Worm (Caenorhabditis elegans) whole organism, L1 larva: ENCODE measurements around the gene spt-5.

Experiments used
- F16B12.6 ChIP-seq: fragments of 150-350 bp; optimal IDR thresholded peaks from 2 replicates; lab custom pipeline; 2014; ENCODE audit warnings: missing biosample characterization, missing genetic modification characterization
- ama-1 ChIP-seq: fragments of 150-350 bp; optimal IDR thresholded peaks from 2 replicates; lab custom pipeline; 2014
- ceh-82 ChIP-seq, 3 experiments: fragments of 150-350 bp in 1 of 3; sonication (generic microtip) in 2 of 3; optimal IDR thresholded peaks; 2 replicates each; lab custom pipeline; 2014 to 2017; ENCODE audit warnings: missing biosample characterization in 3 of 3, missing genetic modification characterization in 3 of 3
- ceh-90 ChIP-seq: sonication (generic microtip); optimal IDR thresholded peaks from 2 replicates; lab custom pipeline; 2016; ENCODE audit warnings: missing genetic modification characterization, missing compliant biosample characterization
- dpl-1 ChIP-seq, 3 experiments: fragments of 150-350 bp in 2 of 3; sonication (generic microtip) in 1 of 3; optimal IDR thresholded peaks; 2 replicates each; lab custom pipeline; 2014 to 2017; ENCODE audit warnings: missing biosample characterization in 3 of 3, missing genetic modification characterization in 3 of 3, missing genetic modification reagents in 3 of 3
- efl-1 ChIP-seq, 4 experiments: fragments of 150-350 bp; optimal IDR thresholded peaks in 3 of 4; peaks in 1 of 4; 1 replicate in 1 of 4; 2 replicates in 3 of 4; lab custom pipeline; 2014; ENCODE audit warnings: missing biosample characterization in 2 of 4, missing genetic modification characterization in 2 of 4, missing genetic modification reagents in 2 of 4
- elt-2 ChIP-seq: sonication (generic microtip); optimal IDR thresholded peaks from 2 replicates; lab custom pipeline; 2016; ENCODE audit warnings: missing genetic modification characterization, mild to moderate bottlenecking, inconsistent platforms, missing compliant biosample characterization, missing genetic modification reagents
- fos-1 ChIP-seq: fragments of 150-350 bp; optimal IDR thresholded peaks from 2 replicates; lab custom pipeline; 2014; ENCODE audit warnings: missing biosample characterization, missing genetic modification characterization
- grh-1 ChIP-seq: fragments of 200-800 bp; sonication (Bioruptor generic); IDR thresholded peaks from 2 replicates; pipeline ENCODE4 v1.3.6; 2022; ENCODE audit warnings: missing genetic modification reagents, missing genetic modification characterization, missing compliant biosample characterization
- hlh-17 ChIP-seq: fragments of 200-800 bp; sonication (Bioruptor generic); optimal IDR thresholded peaks from 2 replicates; lab custom pipeline; 2018; ENCODE audit warnings: missing genetic modification characterization, mild to moderate bottlenecking, missing compliant biosample characterization, moderate library complexity, borderline replicate concordance
- hpl-2 ChIP-seq: fragments of 150-350 bp; optimal IDR thresholded peaks from 2 replicates; lab custom pipeline; 2014; ENCODE audit warnings: missing biosample characterization, missing genetic modification reagents, missing genetic modification characterization
- irx-1 ChIP-seq: sonication (generic microtip); optimal IDR thresholded peaks from 2 replicates; lab custom pipeline; 2016; ENCODE audit warnings: missing genetic modification characterization, missing compliant biosample characterization
- jun-1 ChIP-seq: fragments of 150-350 bp; optimal IDR thresholded peaks from 2 replicates; lab custom pipeline; 2014; ENCODE audit warnings: missing biosample characterization, missing genetic modification reagents, missing genetic modification characterization
- lin-14 ChIP-seq: fragments of 200-800 bp; sonication (Bioruptor generic); optimal IDR thresholded peaks from 2 replicates; lab custom pipeline; 2018; ENCODE audit warnings: mild to moderate bottlenecking, missing genetic modification characterization, moderate library complexity, missing compliant biosample characterization
- lin-35 ChIP-seq, 2 experiments: fragments of 150-350 bp; optimal IDR thresholded peaks; 2 replicates each; lab custom pipeline; 2014; ENCODE audit warnings: missing biosample characterization in 2 of 2, missing genetic modification characterization in 2 of 2, missing genetic modification reagents in 2 of 2
- lir-3 ChIP-seq: sonication (generic microtip); optimal IDR thresholded peaks from 2 replicates; lab custom pipeline; 2016; ENCODE audit warnings: mild to moderate bottlenecking, missing genetic modification characterization, moderate library complexity, missing compliant biosample characterization; ENCODE audit not compliant: poor library complexity
- lsy-2 ChIP-seq, 2 experiments: fragments of 150-350 bp; optimal IDR thresholded peaks; 2 replicates each; lab custom pipeline; 2014; ENCODE audit warnings: missing biosample characterization in 2 of 2, missing genetic modification characterization in 2 of 2
- mdl-1 ChIP-seq, 2 experiments: fragments of 150-350 bp; optimal IDR thresholded peaks; 2 replicates each; lab custom pipeline; 2014 to 2017; ENCODE audit warnings: missing biosample characterization in 2 of 2, missing genetic modification characterization in 2 of 2, inconsistent platforms in 1 of 2
- mep-1 ChIP-seq: fragments of 150-350 bp; optimal IDR thresholded peaks from 2 replicates; lab custom pipeline; 2014; ENCODE audit warnings: missing biosample characterization, missing genetic modification characterization
- nhr-19 ChIP-seq: fragments of 200-800 bp; sonication (Bioruptor generic); conservative IDR thresholded peaks from 2 replicates; pipeline ENCODE4 v1.3.6; 2022; ENCODE audit warnings: missing genetic modification characterization, missing compliant biosample characterization
- nhr-20 ChIP-seq: sonication (generic microtip); optimal IDR thresholded peaks from 2 replicates; lab custom pipeline; 2016; ENCODE audit warnings: mild to moderate bottlenecking, missing genetic modification characterization, missing compliant biosample characterization
- nhr-47 ChIP-seq: sonication (generic microtip); optimal IDR thresholded peaks from 2 replicates; lab custom pipeline; 2016; ENCODE audit warnings: mild to moderate bottlenecking, missing genetic modification characterization, moderate library complexity, missing compliant biosample characterization
- nhr-71 ChIP-seq: sonication (generic microtip); optimal IDR thresholded peaks from 2 replicates; lab custom pipeline; 2016; ENCODE audit warnings: mild to moderate bottlenecking, missing genetic modification characterization, moderate library complexity, missing compliant biosample characterization
- nhr-76 ChIP-seq: sonication (generic microtip); optimal IDR thresholded peaks from 2 replicates; lab custom pipeline; 2017; ENCODE audit warnings: missing biosample characterization, missing genetic modification characterization
- nhr-77 ChIP-seq: fragments of 150-350 bp; optimal IDR thresholded peaks from 2 replicates; lab custom pipeline; 2014; ENCODE audit warnings: missing biosample characterization, missing genetic modification characterization
- nhr-85 ChIP-seq: sonication (generic microtip); peaks from one replicate; lab custom pipeline; 2016; ENCODE audit warnings: missing genetic modification characterization, inconsistent platforms, missing compliant biosample characterization
- pqm-1 ChIP-seq: sonication (generic microtip); optimal IDR thresholded peaks from 3 replicates; lab custom pipeline; 2017; ENCODE audit warnings: missing biosample characterization, missing genetic modification characterization
- rnt-1 ChIP-seq: sonication (generic microtip); optimal IDR thresholded peaks from 2 replicates; lab custom pipeline; 2016; ENCODE audit warnings: mild to moderate bottlenecking, missing genetic modification characterization, moderate library complexity, missing compliant biosample characterization
- snpc-4 ChIP-seq: fragments of 150-350 bp; optimal IDR thresholded peaks from 2 replicates; lab custom pipeline; 2014; ENCODE audit warnings: missing biosample characterization, missing genetic modification characterization
- snu-23 ChIP-seq: sonication (generic microtip); optimal IDR thresholded peaks from 2 replicates; lab custom pipeline; 2016; ENCODE audit warnings: missing genetic modification characterization, missing compliant biosample characterization
- swsn-7 ChIP-seq: sonication (generic microtip); optimal IDR thresholded peaks from 2 replicates; lab custom pipeline; 2016; ENCODE audit warnings: missing genetic modification characterization, missing compliant biosample characterization
- unc-130 ChIP-seq: fragments of 150-350 bp; optimal IDR thresholded peaks from 2 replicates; lab custom pipeline; 2017; ENCODE audit warnings: missing biosample characterization, missing genetic modification characterization, inconsistent platforms
- unc-30 ChIP-seq: sonication (generic microtip); optimal IDR thresholded peaks from 2 replicates; lab custom pipeline; 2017; ENCODE audit warnings: missing biosample characterization, missing genetic modification characterization
- unc-86 ChIP-seq: sonication (generic microtip); optimal IDR thresholded peaks from 2 replicates; lab custom pipeline; 2016; ENCODE audit warnings: missing genetic modification characterization, missing compliant biosample characterization
- xbp-1 ChIP-seq: sonication (generic microtip); optimal IDR thresholded peaks from 2 replicates; lab custom pipeline; 2016; ENCODE audit warnings: missing genetic modification characterization, missing compliant biosample characterization
- zag-1 ChIP-seq: fragments of 150-350 bp; optimal IDR thresholded peaks from 2 replicates; lab custom pipeline; 2014; ENCODE audit warnings: missing biosample characterization, missing genetic modification characterization
- ztf-4 ChIP-seq: fragments of 150-350 bp; optimal IDR thresholded peaks from 2 replicates; lab custom pipeline; 2014; ENCODE audit warnings: missing biosample characterization, missing genetic modification characterization

spt-5 gene

DNA sequence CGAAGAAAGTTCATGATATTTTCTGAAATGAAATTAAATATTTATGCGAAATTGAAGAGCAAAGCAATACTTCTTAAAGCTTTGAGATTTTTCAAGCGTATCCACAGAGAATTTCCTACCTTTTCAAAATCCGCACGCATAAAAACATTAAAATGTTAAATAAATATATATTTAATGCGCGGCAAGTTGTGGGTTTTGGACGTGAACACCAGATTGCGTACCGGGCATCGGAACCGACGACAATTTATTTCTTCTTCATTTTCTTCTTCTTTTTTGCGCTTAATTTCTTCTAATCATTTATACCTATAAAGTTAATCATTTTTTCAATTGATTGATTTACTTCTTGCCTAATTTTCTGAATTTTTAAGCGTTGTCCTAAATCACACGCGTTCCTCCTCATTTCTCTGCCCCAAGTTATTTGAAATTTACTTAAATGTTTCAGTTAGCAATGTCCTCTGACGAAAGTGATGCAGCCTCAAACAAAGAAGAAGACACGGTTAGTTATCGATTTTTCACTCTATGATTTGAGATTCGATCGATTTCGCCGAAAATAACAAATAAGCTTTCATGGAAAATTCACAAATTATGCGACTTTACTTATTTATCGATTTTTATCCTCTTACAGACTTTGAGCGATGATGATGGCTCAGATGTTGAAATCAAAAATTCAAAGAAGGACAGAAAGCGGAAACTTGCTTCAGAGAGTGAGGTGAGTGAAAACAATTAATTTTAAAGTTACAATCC, at the start of gene spt-5, which contains the start of gene bre-5:
Gene spt-5 (plus strand): TSS at position 443 of the 744 bp plus-strand sequence.
Gene bre-5 (minus strand): TSS at position 167 of the 744 bp plus-strand sequence.
- TF ChIP-seq nhr-71 (tag; lab: Kevin White, UChicago) (peak; percentile 48), snpc-4 (no peak), dpl-1 (GFP tag; optimal IDR thresholded peaks at IDR 0.05; lab: Kevin White, UChicago) (peak; percentile 5 to 40 (median 35)), efl-1 (optimal IDR thresholded peaks at IDR 0.05; lab: Kevin White, UChicago) (peak; percentile 24 to 47), efl-1 (GFP tag; optimal IDR thresholded peaks at IDR 0.05 in 1 of 2; lab: Kevin White, UChicago) (peak; percentile 50 to 72), hpl-2 (GFP tag; lab: Kevin White, UChicago) (no peak), lir-3 (tag; lab: Kevin White, UChicago) (no peak), nhr-85 (tag; lab: Kevin White, UChicago) (peak; percentile 45), nhr-76 (no peak), rnt-1 (tag; lab: Kevin White, UChicago) (peak; percentile 5), mep-1 (tag; lab: Kevin White, UChicago) (no peak), nhr-19 (GFP tag; lab: Robert Waterston, UW) (0 out of 2 replicates have a peak, but pooled peaks have one; percentile 12), zag-1 (tag; lab: Kevin White, UChicago) (no peak), xbp-1 (tag; lab: Kevin White, UChicago) (peak; percentile 16), nhr-47 (tag; lab: Kevin White, UChicago) (peak; percentile 52), elt-2 (tag; lab: Kevin White, UChicago) (no peak), snu-23 (GFP tag; lab: Kevin White, UChicago) (peak; percentile 41), fos-1 (no peak), ceh-82 (tag; optimal IDR thresholded peaks at IDR 0.05; lab: Kevin White, UChicago) (peak in 1 of 3 experiments; percentile 1), unc-130 (tag; lab: Kevin White, UChicago) (peak; percentile 61), pqm-1 (tag; lab: Kevin White, UChicago) (no peak), swsn-7 (tag; lab: Kevin White, UChicago) (peak; percentile 25), mdl-1 (tag; optimal IDR thresholded peaks at IDR 0.05; lab: Kevin White, UChicago) (no peak), hlh-17 (GFP tag; lab: Kevin White, UChicago) (no peak), unc-30 (tag; lab: Kevin White, UChicago) (no peak), jun-1 (no peak), ama-1 (lab: Kevin White, UChicago) (no peak), unc-86 (tag; lab: Kevin White, UChicago) (no peak), ceh-90 (tag; lab: Kevin White, UChicago) (no peak), nhr-77 (no peak), irx-1 (tag; lab: Kevin White, UChicago) (no peak), lin-35 (GFP tag; optimal IDR thresholded peaks at IDR 0.05; lab: Kevin White, UChicago) (peak; percentile 29 to 38), lsy-2 (tag; optimal IDR thresholded peaks at IDR 0.05; lab: Kevin White, UChicago) (peak; percentile 49 to 62), nhr-20 (tag; lab: Kevin White, UChicago) (peak; percentile 34), ztf-4 (tag; lab: Kevin White, UChicago) (no peak), grh-1 (GFP tag; lab: Robert Waterston, UW) (no peak), F16B12.6 (tag; lab: Kevin White, UChicago) (peak; percentile 85), lin-14 (GFP tag; lab: Kevin White, UChicago) (no peak)
- TF ChIP-seq, all 84 proteins: peak for 16

- TF ChIP-seq snpc-4 (no peak), nhr-85 (tag; lab: Kevin White, UChicago) (peak; percentile 45)
These were observed 46.1 kb upstream of the spt-5 start for ce11 chrIV:12005090-12005770.
